Fruit fly (Drosophila melanogaster): Measurements from ENCODE around the gene CG7091.

Gene CG7091

DNA sequence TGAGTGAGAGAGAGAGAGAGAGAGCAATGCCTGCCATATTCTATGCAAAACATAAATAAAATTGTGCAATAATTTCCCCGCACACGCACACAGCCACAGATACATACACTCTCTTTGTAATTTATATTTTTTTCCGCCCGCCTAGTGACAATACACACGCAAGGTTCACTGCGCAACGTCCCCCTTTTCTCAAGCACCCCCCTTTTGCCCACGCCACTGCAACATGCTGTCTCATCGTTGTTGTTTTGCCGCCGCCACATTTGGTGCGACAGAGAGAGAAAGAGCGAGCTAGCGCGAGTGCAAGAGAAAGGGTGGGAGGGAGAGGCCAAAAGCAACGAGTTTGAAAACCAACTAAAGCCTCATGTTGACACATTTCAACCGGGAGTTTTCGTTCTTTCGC lies 34.6 kb downstream of the CG7091 start (continued):
- no peak for TF ChIP-seq salm (tag; optimal IDR thresholded peaks at IDR 0.05)
- TF ChIP-seq CG11247 (GFP tag; IDR thresholded peaks at IDR 0.05) = peak; percentile 65
- TF ChIP-seq jumu (GFP tag; optimal IDR thresholded peaks at IDR 0.05) = peak; percentile 33
- no peak for TF ChIP-seq mld (GFP tag; IDR thresholded peaks at IDR 0.05; ENCODE audit: partially characterized antibody)
- TF ChIP-seq sd (tag; optimal IDR thresholded peaks at IDR 0.05) = no peak
- TF ChIP-seq CG4424 (GFP tag; optimal IDR thresholded peaks at IDR 0.05) = peak; percentile 18
- TF ChIP-seq dan (GFP tag; IDR thresholded peaks at IDR 0.05) = no peak
- no peak for TF ChIP-seq pita (GFP tag; optimal IDR thresholded peaks at IDR 0.05)
- TF ChIP-seq maf-S (GFP tag; optimal IDR thresholded peaks at IDR 0.05) = peak; percentile 64
- peak; percentile 56 for TF ChIP-seq p53 (GFP tag; optimal IDR thresholded peaks at IDR 0.05)
- peak; percentile 41; the same call in 1 of the 2 replicates for TF ChIP-seq Oaz (GFP tag; IDR thresholded peaks at IDR 0.05)
- no peak for TF ChIP-seq h (optimal IDR thresholded peaks at IDR 0.05)
- no peak for TF ChIP-seq z (GFP tag; IDR thresholded peaks at IDR 0.05)
- peak; percentile 65 for TF ChIP-seq CG8924 (tag; optimal IDR thresholded peaks at IDR 0.05)
- 0 out of 2 replicates have a peak, but pooled peaks have one; percentile 39 for TF ChIP-seq CG11085 (GFP tag; IDR thresholded peaks at IDR 0.05)
- peak; percentile 63 for TF ChIP-seq tin (GFP tag; optimal IDR thresholded peaks at IDR 0.05)
- TF ChIP-seq CG42726 (GFP tag; IDR thresholded peaks at IDR 0.05; ENCODE audit: partially characterized antibody) = 0 out of 2 replicates have a peak, but pooled peaks have one; percentile 52
- peak; percentile 26 for TF ChIP-seq CG1602 (GFP tag; optimal IDR thresholded peaks at IDR 0.05)
- peak; percentile 64 for TF ChIP-seq CG7987 (GFP tag; optimal IDR thresholded peaks at IDR 0.05)
- peak; percentile 51; the same call in 1 of the 2 replicates for TF ChIP-seq bowl (GFP tag; IDR thresholded peaks at IDR 0.05)
- peak; percentile 33 for TF ChIP-seq CG9817 (tag; optimal IDR thresholded peaks at IDR 0.05)
- peak; percentile 29 for TF ChIP-seq pros (GFP tag; optimal IDR thresholded peaks at IDR 0.05)
- peak; percentile 43 for TF ChIP-seq CG4707 (GFP tag; optimal IDR thresholded peaks at IDR 0.05)
- TF ChIP-seq CG10462 (GFP tag; optimal IDR thresholded peaks at IDR 0.05) = no peak
- peak; percentile 67 for TF ChIP-seq lmd (GFP tag; IDR thresholded peaks at IDR 0.05)
- TF ChIP-seq H15 (GFP tag; IDR thresholded peaks at IDR 0.05) = peak; percentile 55; the same call in 2 of the 3 replicates
- TF ChIP-seq CG10267 (tag; optimal IDR thresholded peaks at IDR 0.05) = no peak
- TF ChIP-seq CG3163 (GFP tag; optimal IDR thresholded peaks at IDR 0.05) = peak; percentile 61
- peak; percentile 57 for TF ChIP-seq CG12299 (tag; optimal IDR thresholded peaks at IDR 0.05)
- TF ChIP-seq tll (GFP tag; optimal IDR thresholded peaks at IDR 0.05) = peak in 1 of 2 experiments; percentile 55
- TF ChIP-seq twi (tag; optimal IDR thresholded peaks at IDR 0.05) = peak; percentile 18
- no peak for TF ChIP-seq CG15073 (GFP tag; optimal IDR thresholded peaks at IDR 0.05)
- TF ChIP-seq CG14667 (GFP tag; IDR thresholded peaks at IDR 0.05) = peak; percentile 38; the same call in 1 of the 2 replicates
- TF ChIP-seq CG12104 (GFP tag; optimal IDR thresholded peaks at IDR 0.05) = peak; percentile 27
- TF ChIP-seq Ets97D (GFP tag; optimal IDR thresholded peaks at IDR 0.05) = peak; percentile 29
- TF ChIP-seq NC2β (GFP tag; optimal IDR thresholded peaks at IDR 0.05) = no peak
- TF ChIP-seq NC2α (GFP tag; optimal IDR thresholded peaks at IDR 0.05) = no peak
- TF ChIP-seq CG7745 (tag; optimal IDR thresholded peaks at IDR 0.05) = no peak
- peak; percentile 54; the same call in 2 of the 3 replicates for TF ChIP-seq B-H1 (GFP tag; IDR thresholded peaks at IDR 0.05)
- 0 out of 2 replicates have a peak, but pooled peaks have one; percentile 13 for TF ChIP-seq toy (GFP tag; IDR thresholded peaks at IDR 0.05)
- no peak for TF ChIP-seq Kr (GFP tag; optimal IDR thresholded peaks at IDR 0.05)
- 0 out of 2 replicates have a peak, but pooled peaks have one; percentile 15 for TF ChIP-seq al (GFP tag; IDR thresholded peaks at IDR 0.05)
- peak; percentile 81 for TF ChIP-seq lilli (GFP tag; optimal IDR thresholded peaks at IDR 0.05)
- TF ChIP-seq CG14710 (tag; optimal IDR thresholded peaks at IDR 0.05) = no peak
- TF ChIP-seq CG2116 (GFP tag; optimal IDR thresholded peaks at IDR 0.05) = no peak
- peak; percentile 45 for TF ChIP-seq CG17829 (tag; optimal IDR thresholded peaks at IDR 0.05)
- TF ChIP-seq CG4282 (GFP tag; optimal IDR thresholded peaks at IDR 0.05) = peak; percentile 51
- peak; percentile 91 for TF ChIP-seq CG15479 (GFP tag; optimal IDR thresholded peaks at IDR 0.05)
- peak; percentile 78 for TF ChIP-seq ash1 (GFP tag; optimal IDR thresholded peaks at IDR 0.05)
- no peak for TF ChIP-seq Stat92E (GFP tag; optimal IDR thresholded peaks at IDR 0.05)
- no peak for TF ChIP-seq run (tag; optimal IDR thresholded peaks at IDR 0.05)
